Fruit fly (Drosophila melanogaster): ENCODE measurements around the gene prage.

Gene prage

dm6 chrX:1772626-1773025 is 893 bp upstream of the prage start (continued):
- TF ChIP-seq CG10321 (GFP tag; IDR thresholded peaks at IDR 0.05) (no peak), NC2α (GFP tag; optimal IDR thresholded peaks at IDR 0.05) (no peak), CG17328 (GFP tag; IDR thresholded peaks at IDR 0.05) (no peak), Myb (GFP tag; optimal IDR thresholded peaks at IDR 0.05) (no peak), ash1 (GFP tag; optimal IDR thresholded peaks at IDR 0.05) (no peak), CG3847 (GFP tag; IDR thresholded peaks at IDR 0.05) (peak; percentile 43; the same call in 1 of the 2 replicates), D19A (tag; optimal IDR thresholded peaks at IDR 0.05) (no peak), CG7963 (GFP tag; IDR thresholded peaks at IDR 0.05; ENCODE audit: partially characterized antibody) (no peak), CG32532 (GFP tag; IDR thresholded peaks at IDR 0.05) (peak; percentile 59; the same call in 1 of the 2 replicates), CG30020 (tag; optimal IDR thresholded peaks at IDR 0.05) (peak; percentile 53), CG14710 (tag; optimal IDR thresholded peaks at IDR 0.05) (peak; percentile 26), Six4 (GFP tag; optimal IDR thresholded peaks at IDR 0.05) (no peak), CG11398 (GFP tag; optimal IDR thresholded peaks at IDR 0.05) (no peak), CG7987 (GFP tag; optimal IDR thresholded peaks at IDR 0.05) (peak; percentile 15), pzg (GFP tag; optimal IDR thresholded peaks at IDR 0.05) (peak; percentile 85), CG17359 (tag; optimal IDR thresholded peaks at IDR 0.05) (no peak), jing (GFP tag; optimal IDR thresholded peaks at IDR 0.05) (no peak), schlank (tag; optimal IDR thresholded peaks at IDR 0.05) (no peak), CG6175 (GFP tag; IDR thresholded peaks at IDR 0.05) (no peak), Doc3 (GFP tag; IDR thresholded peaks at IDR 0.05; ENCODE audit: partially characterized antibody) (peak; percentile 39; the same call in 1 of the 3 replicates), jumu (GFP tag; optimal IDR thresholded peaks at IDR 0.05) (no peak), CG18599 (GFP tag; optimal IDR thresholded peaks at IDR 0.05) (no peak), gro (GFP tag; optimal IDR thresholded peaks at IDR 0.05) (no peak), en (GFP tag; optimal IDR thresholded peaks at IDR 0.05) (no peak), insv (GFP tag; optimal IDR thresholded peaks at IDR 0.05) (peak in 1 of 2 experiments; percentile 25), CG11085 (GFP tag; IDR thresholded peaks at IDR 0.05) (no peak), CG2678 (tag; optimal IDR thresholded peaks at IDR 0.05) (no peak), z (GFP tag; IDR thresholded peaks at IDR 0.05) (no peak), E2f2 (GFP tag; IDR thresholded peaks at IDR 0.05) (0 out of 2 replicates have a peak, but pooled peaks have one; percentile 36), CG1233 (GFP tag; optimal IDR thresholded peaks at IDR 0.05) (no peak), CG12236 (GFP tag; optimal IDR thresholded peaks at IDR 0.05) (no peak), CG8359 (GFP tag; optimal IDR thresholded peaks at IDR 0.05; ENCODE audit: borderline replicate concordance) (no peak), emc (GFP tag; optimal IDR thresholded peaks at IDR 0.05) (no peak), Dbx (GFP tag; IDR thresholded peaks at IDR 0.05) (no peak), da (GFP tag; optimal IDR thresholded peaks at IDR 0.05) (no peak), CG6791 (GFP tag; IDR thresholded peaks at IDR 0.05; ENCODE audit: partially characterized antibody) (peak; percentile 43; the same call in 1 of the 3 replicates), h (optimal IDR thresholded peaks at IDR 0.05) (no peak), croc (GFP tag; conservative IDR thresholded peaks at IDR 0.05) (no peak), CG42726 (GFP tag; IDR thresholded peaks at IDR 0.05; ENCODE audit: partially characterized antibody) (0 out of 2 replicates have a peak, but pooled peaks have one; percentile 35), pan (optimal IDR thresholded peaks at IDR 0.05) (no peak), pan (GFP tag; optimal IDR thresholded peaks at IDR 0.05 in 1 of 2, IDR thresholded peaks at IDR 0.05 in 1 of 2) (peak in 1 of 2 experiments; percentile 18), CG4360 (GFP tag; IDR thresholded peaks at IDR 0.05) (no peak), stwl (tag; optimal IDR thresholded peaks at IDR 0.05) (peak; percentile 77), Dp (GFP tag; optimal IDR thresholded peaks at IDR 0.05) (peak; percentile 30), cwo (GFP tag; optimal IDR thresholded peaks at IDR 0.05) (no peak), CG17385 (GFP tag; optimal IDR thresholded peaks at IDR 0.05) (no peak), CG34224 (GFP tag; IDR thresholded peaks at IDR 0.05; ENCODE audit: partially characterized antibody) (peak; percentile 56; the same call in 2 of the 3 replicates), ab (GFP tag; optimal IDR thresholded peaks at IDR 0.05) (no peak), trem (tag; optimal IDR thresholded peaks at IDR 0.05) (peak; percentile 50), CG15073 (GFP tag; optimal IDR thresholded peaks at IDR 0.05) (no peak), Adf1 (GFP tag; IDR thresholded peaks at IDR 0.05) (no peak)

Data from whole organism, embryonic.